Comparison of ENCODE assay signal across 7 worm cellular contexts in the genomic region with DNA sequence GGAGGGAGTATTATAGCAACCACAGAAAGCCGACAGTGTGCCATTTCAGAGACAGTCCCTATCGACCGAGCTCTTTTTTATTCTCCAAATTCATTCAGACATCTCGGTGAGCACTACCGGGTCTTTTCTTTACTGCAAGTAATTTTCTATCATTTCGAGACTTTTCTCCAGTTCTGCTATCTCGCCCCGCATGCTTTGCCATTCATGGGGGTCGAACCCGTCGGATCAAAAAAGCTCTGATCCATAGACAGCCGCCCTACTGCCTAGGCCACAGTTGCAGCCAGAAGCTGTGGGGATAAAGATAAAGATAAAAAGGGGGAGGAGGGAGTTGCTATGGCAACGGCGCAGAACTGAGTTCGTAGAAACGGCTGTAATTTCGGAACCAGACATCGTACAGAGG.
TF ChIP-seq lines count a peak whose summit lies in the region.

No protein-coding gene starts in this region.

TF ChIP-seq in whole organism, L1 larva, 84 proteins besides CTCF, POLR2A, EP300 and RAD21:
- TF ChIP-seq sox-4 (tag; optimal IDR thresholded peaks at IDR 0.05; lab: Kevin White, UChicago) (peak; percentile 64), dsc-1 (tag; optimal IDR thresholded peaks at IDR 0.05; lab: Kevin White, UChicago) (peak; percentile 50), swsn-7 (tag; optimal IDR thresholded peaks at IDR 0.05; lab: Kevin White, UChicago) (peak; percentile 4), fkh-8 (tag; optimal IDR thresholded peaks at IDR 0.05; lab: Kevin White, UChicago) (peak; percentile 84), nhr-12 (tag; optimal IDR thresholded peaks at IDR 0.05; lab: Kevin White, UChicago) (no peak), hpl-2 (GFP tag; optimal IDR thresholded peaks at IDR 0.05; lab: Kevin White, UChicago) (no peak), ceh-8 (GFP tag; optimal IDR thresholded peaks at IDR 0.05; lab: Kevin White, UChicago) (peak; percentile 16), ceh-88 (GFP tag; IDR thresholded peaks at IDR 0.05; lab: Robert Waterston, UW) (no peak), pqm-1 (tag; optimal IDR thresholded peaks at IDR 0.05; lab: Kevin White, UChicago) (no peak), nhr-47 (tag; optimal IDR thresholded peaks at IDR 0.05; lab: Kevin White, UChicago) (peak; percentile 39), irx-1 (tag; optimal IDR thresholded peaks at IDR 0.05; lab: Kevin White, UChicago) (no peak), F16B12.6 (tag; optimal IDR thresholded peaks at IDR 0.05; lab: Kevin White, UChicago) (no peak)

TF ChIP-seq in whole organism, L2 larva, 48 proteins besides CTCF, POLR2A, EP300 and RAD21:
- TF ChIP-seq nhr-12 (tag; optimal IDR thresholded peaks at IDR 0.05; lab: Kevin White, UChicago) (no peak), lin-11 (tag; optimal IDR thresholded peaks at IDR 0.05; lab: Kevin White, UChicago) (peak; percentile 13), lin-39 (tag; optimal IDR thresholded peaks at IDR 0.05; lab: Kevin White, UChicago) (no peak), dmd-4 (tag; optimal IDR thresholded peaks at IDR 0.05; lab: Kevin White, UChicago) (no peak)
TF ChIP-seq in whole organism, L2 larva: peak in this region for 1.

TF ChIP-seq in whole organism, L4 larva, 104 proteins besides CTCF, POLR2A, EP300 and RAD21 (continues in another document):
- TF ChIP-seq set-16 (GFP tag; IDR thresholded peaks at IDR 0.05; lab: Robert Waterston, UW): peak; percentile 37; the same call in 1 of the 2 replicates
- TF ChIP-seq skn-1 (tag; optimal IDR thresholded peaks at IDR 0.05; lab: Kevin White, UChicago): no peak
- no peak for TF ChIP-seq unc-39 (tag; optimal IDR thresholded peaks at IDR 0.05; lab: Kevin White, UChicago)
- TF ChIP-seq unc-62 (GFP tag; optimal IDR thresholded peaks at IDR 0.05 in 1 of 2; lab: Kevin White, UChicago): no peak
- no peak for TF ChIP-seq unc-62 (tag; optimal IDR thresholded peaks at IDR 0.05; lab: Kevin White, UChicago)
- 0 out of 2 replicates have a peak, but pooled peaks have one; percentile 39 for TF ChIP-seq lin-38 (GFP tag; IDR thresholded peaks at IDR 0.05; lab: Robert Waterston, UW)
- TF ChIP-seq daf-19 (GFP tag; conservative IDR thresholded peaks at IDR 0.05; lab: Robert Waterston, UW): no peak
- no peak for TF ChIP-seq arid-1 (GFP tag; conservative IDR thresholded peaks at IDR 0.05; lab: Robert Waterston, UW)
- no peak for TF ChIP-seq nhr-42 (GFP tag; IDR thresholded peaks at IDR 0.05; lab: Robert Waterston, UW)
- TF ChIP-seq ctbp-1 (GFP tag; IDR thresholded peaks at IDR 0.05; lab: Robert Waterston, UW): no peak
- TF ChIP-seq dpl-1 (GFP tag; optimal IDR thresholded peaks at IDR 0.05; lab: Kevin White, UChicago): no peak
- peak; percentile 74 for TF ChIP-seq egl-43 (GFP tag; IDR thresholded peaks at IDR 0.05; lab: Robert Waterston, UW)
- no peak for TF ChIP-seq sdz-12 (GFP tag; optimal IDR thresholded peaks at IDR 0.05; lab: Kevin White, UChicago)
- TF ChIP-seq dmd-6 (GFP tag; IDR thresholded peaks at IDR 0.05; lab: Robert Waterston, UW): no peak

TF ChIP-seq in whole organism, early embryonic, 17 proteins besides CTCF, POLR2A, EP300 and RAD21:
- TF ChIP-seq B0310.2 (tag; optimal IDR thresholded peaks at IDR 0.05; lab: Kevin White, UChicago) (no peak), hmg-4 (GFP tag; optimal IDR thresholded peaks at IDR 0.05; lab: Kevin White, UChicago) (peak; percentile 43)

TF ChIP-seq in whole organism, midembryonic, 9 proteins besides CTCF, POLR2A, EP300 and RAD21:
- TF ChIP-seq T22C8.4 (GFP tag; IDR thresholded peaks at IDR 0.05; lab: Robert Waterston, UW) (no peak), ztf-23 (GFP tag; IDR thresholded peaks at IDR 0.05; lab: Robert Waterston, UW) (0 out of 2 replicates have a peak, but pooled peaks have one; percentile 33), ref-1 (GFP tag; conservative IDR thresholded peaks at IDR 0.05; lab: Robert Waterston, UW) (no peak; the same call in 1 of the 2 replicates), cog-1 (tag; optimal IDR thresholded peaks at IDR 0.05; lab: Kevin White, UChicago) (no peak), klf-2 (GFP tag; conservative IDR thresholded peaks at IDR 0.05; lab: Robert Waterston, UW) (no peak), flt-1 (GFP tag; IDR thresholded peaks at IDR 0.05; lab: Robert Waterston, UW) (0 out of 2 replicates have a peak, but pooled peaks have one; percentile 50), ztf-29 (GFP tag; IDR thresholded peaks at IDR 0.05; lab: Robert Waterston, UW) (no peak), tab-1 (GFP tag; IDR thresholded peaks at IDR 0.05; lab: Robert Waterston, UW) (no peak), med-1 (GFP tag; optimal IDR thresholded peaks at IDR 0.05; lab: Kevin White, UChicago; ENCODE audit: insufficient read depth) (no peak)

TF ChIP-seq in whole organism, mixed stage, embryonic, 35 proteins besides CTCF, POLR2A, EP300 and RAD21:
- TF ChIP-seq ceh-83 (GFP tag; optimal IDR thresholded peaks at IDR 0.05; lab: Kevin White, UChicago) (peak; percentile 56), elt-1 (tag; optimal IDR thresholded peaks at IDR 0.05; lab: Kevin White, UChicago; ENCODE audit: borderline replicate concordance, insufficient read depth) (no peak)

TF ChIP-seq in whole organism, young adult, 124 proteins besides CTCF, POLR2A, EP300 and RAD21:
- no peak for TF ChIP-seq snpc-4 (GFP tag; optimal IDR thresholded peaks at IDR 0.05; lab: Kevin White, UChicago)
- TF ChIP-seq snpc-4 (tag; optimal IDR thresholded peaks at IDR 0.05; lab: Kevin White, UChicago): peak in 1 of 4 experiments; percentile 53
- TF ChIP-seq dox-1 (GFP tag; IDR thresholded peaks at IDR 0.05; lab: Robert Waterston, UW): peak; percentile 50; the same call in 1 of the 2 replicates
- TF ChIP-seq ceh-79 (tag; optimal IDR thresholded peaks at IDR 0.05; lab: Kevin White, UChicago): peak; percentile 10
- no peak for TF ChIP-seq F55B11.4 (tag; optimal IDR thresholded peaks at IDR 0.05; lab: Kevin White, UChicago; ENCODE audit: borderline replicate concordance, insufficient read depth)
- no peak for TF ChIP-seq ceh-91 (GFP tag; IDR thresholded peaks at IDR 0.05; lab: Robert Waterston, UW)
- no peak for TF ChIP-seq mes-4 (tag; optimal IDR thresholded peaks at IDR 0.05; lab: Kevin White, UChicago)
- peak; percentile 36 for TF ChIP-seq ztf-18 (tag; optimal IDR thresholded peaks at IDR 0.05; lab: Kevin White, UChicago)
- TF ChIP-seq D2030.7 (GFP tag; IDR thresholded peaks at IDR 0.05; lab: Robert Waterston, UW): peak; percentile 67
- TF ChIP-seq mel-28 (tag; optimal IDR thresholded peaks at IDR 0.05; lab: Kevin White, UChicago; ENCODE audit: borderline replicate concordance): no peak
- no peak for TF ChIP-seq ama-1 (optimal IDR thresholded peaks at IDR 0.05; lab: Kevin White, UChicago)
- no peak for TF ChIP-seq ama-1 (GFP tag; optimal IDR thresholded peaks at IDR 0.05; lab: Kevin White, UChicago)
- peak; percentile 70 for TF ChIP-seq B0261.1 (tag; optimal IDR thresholded peaks at IDR 0.05; lab: Kevin White, UChicago)
- TF ChIP-seq hmg-1.2 (GFP tag; IDR thresholded peaks at IDR 0.05; lab: Robert Waterston, UW): peak; percentile 39
- TF ChIP-seq Y56A3A.18 (GFP tag; IDR thresholded peaks at IDR 0.05; lab: Robert Waterston, UW): 0 out of 2 replicates have a peak, but pooled peaks have one; percentile 37
- peak; percentile 64 for TF ChIP-seq him-1 (tag; optimal IDR thresholded peaks at IDR 0.05; lab: Kevin White, UChicago)
- peak; percentile 25 for TF ChIP-seq die-1 (tag; optimal IDR thresholded peaks at IDR 0.05; lab: Kevin White, UChicago)
- peak; percentile 66; the same call in 1 of the 2 replicates for TF ChIP-seq lin-26 (GFP tag; IDR thresholded peaks at IDR 0.05; lab: Robert Waterston, UW)
- peak; percentile 85 for TF ChIP-seq tbp1 (GFP tag; optimal IDR thresholded peaks at IDR 0.05; lab: Kevin White, UChicago)
- no peak for TF ChIP-seq K11D2.4 (GFP tag; IDR thresholded peaks at IDR 0.05; lab: Robert Waterston, UW)
- TF ChIP-seq zfh-2 (GFP tag; conservative IDR thresholded peaks at IDR 0.05; lab: Robert Waterston, UW): 0 out of 2 replicates have a peak, but pooled peaks have one; percentile 27
- peak; percentile 49 for TF ChIP-seq rpc-1 (optimal IDR thresholded peaks at IDR 0.05; lab: Kevin White, UChicago)
- peak; percentile 83 for TF ChIP-seq rpc-1 (tag; optimal IDR thresholded peaks at IDR 0.05; lab: Kevin White, UChicago)
- no peak for TF ChIP-seq ekl-4 (GFP tag; IDR thresholded peaks at IDR 0.05; lab: Robert Waterston, UW)
- TF ChIP-seq bed-2 (GFP tag; IDR thresholded peaks at IDR 0.05; lab: Robert Waterston, UW): no peak
